Worm (Caenorhabditis elegans): ENCODE data around the gene unk-1.

ce11 chrX:7976400-7976799 lies 38.4 kb upstream of the unk-1 start, which contains the start of gene F45E1.5:
- no peak for TF ChIP-seq unc-62 (GFP tag; optimal IDR thresholded peaks at IDR 0.05)
- no peak for TF ChIP-seq elt-1 (tag; optimal IDR thresholded peaks at IDR 0.05)
- TF ChIP-seq lin-15B (tag; optimal IDR thresholded peaks at IDR 0.05) = no peak
- TF ChIP-seq nfya-1 (tag; optimal IDR thresholded peaks at IDR 0.05; ENCODE audit: insufficient read depth) = no peak
- TF ChIP-seq pha-4 (tag; optimal IDR thresholded peaks at IDR 0.05) = no peak

All from whole organism, L3 larva.